Fruit fly (Drosophila melanogaster) whole organism, adult: ENCODE measurements around the gene CG5342.
A peak's percentile ranks its signal among the peaks of the same experiment; 100 is the strongest.

Experiments
- CG5204 ChIP-seq: fragments of 200-800 bp; sonication (Bioruptor generic); optimal IDR thresholded peaks from 2 replicates; lab custom pipeline; 2016; ENCODE audit warnings: missing biosample characterization, missing genetic modification characterization
- Crg-1 ChIP-seq: fragments of 200-800 bp; sonication (Bioruptor generic); optimal IDR thresholded peaks from 2 replicates; lab custom pipeline; 2016; ENCODE audit warnings: missing biosample characterization, missing genetic modification characterization
- bab1 ChIP-seq: fragments of 200-800 bp; sonication (Bioruptor generic); optimal IDR thresholded peaks from 3 replicates; lab custom pipeline; 2019; ENCODE audit warnings: missing biosample characterization, mild to moderate bottlenecking, missing genetic modification characterization, moderate library complexity
- pad ChIP-seq: fragments of 200-800 bp; sonication (Bioruptor generic); optimal IDR thresholded peaks from 3 replicates; lab custom pipeline; 2017; ENCODE audit warnings: missing biosample characterization, missing genetic modification characterization, mild to moderate bottlenecking, moderate library complexity, missing genetic modification reagents

DNA sequence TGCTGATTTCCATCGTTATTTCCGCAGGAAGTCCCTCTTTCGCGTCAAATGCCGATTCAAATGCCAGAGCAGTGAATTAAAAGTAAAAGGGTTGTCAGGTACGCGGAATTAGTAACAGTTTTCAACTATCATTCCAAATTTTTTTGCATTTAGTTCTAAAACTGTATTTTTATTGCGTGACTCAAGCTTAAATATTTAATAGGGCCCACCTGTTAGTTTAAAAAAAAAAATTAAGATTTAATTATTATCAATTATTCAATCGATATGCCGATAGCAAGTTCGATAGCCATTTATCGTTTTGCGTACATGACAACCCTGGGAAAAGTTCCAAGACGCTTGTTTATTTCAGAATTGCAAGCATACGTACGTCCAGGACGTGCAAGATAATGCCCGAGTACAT, 44.4 kb downstream of the CG5342 start, which contains the start of gene CG14711:
- TF ChIP-seq CG5204 (GFP tag; lab: Kevin White, UChicago) (no peak), pad (GFP tag; lab: Kevin White, UChicago) (peak; percentile 68), bab1 (GFP tag; lab: Kevin White, UChicago) (peak; percentile 92), Crg-1 (GFP tag; lab: Kevin White, UChicago) (peak; percentile 84)
